Fruit fly (Drosophila melanogaster): Measurements from ENCODE around the gene CG10680.

Gene CG10680

DNA sequence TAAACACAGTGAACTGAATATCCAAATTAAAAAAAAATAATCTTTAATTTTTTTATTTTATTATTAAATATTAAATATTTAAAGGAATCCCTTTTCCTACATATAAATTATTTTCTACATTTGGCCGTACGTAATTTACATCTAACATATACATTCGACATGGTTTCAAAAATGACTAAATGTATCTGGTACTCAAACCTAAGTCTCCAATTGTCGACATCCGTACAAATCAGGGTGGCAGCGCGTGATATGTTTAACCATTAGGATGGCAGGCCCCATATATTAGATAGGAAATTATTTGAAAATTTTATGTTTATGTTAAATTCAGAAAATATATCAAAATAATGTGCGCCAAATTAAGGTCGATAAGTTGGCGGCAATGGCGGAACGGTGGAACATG is 48.7 kb upstream of the CG10680 start (continued):
- TF ChIP-seq CG2199 (GFP tag; IDR thresholded peaks at IDR 0.05): peak; percentile 85
- TF ChIP-seq inv (GFP tag; IDR thresholded peaks at IDR 0.05; ENCODE audit: partially characterized antibody): no peak; the same call in 1 of the 2 replicates
- no peak for TF ChIP-seq Rx (GFP tag; IDR thresholded peaks at IDR 0.05)
- no peak for TF ChIP-seq oc (tag; optimal IDR thresholded peaks at IDR 0.05)
- no peak for TF ChIP-seq Dll (GFP tag; IDR thresholded peaks at IDR 0.05; ENCODE audit: partially characterized antibody)
- no peak for TF ChIP-seq cwo (GFP tag; optimal IDR thresholded peaks at IDR 0.05)
- no peak for TF ChIP-seq ind (GFP tag; optimal IDR thresholded peaks at IDR 0.05)
- no peak for TF ChIP-seq hbn (GFP tag; IDR thresholded peaks at IDR 0.05; ENCODE audit: partially characterized antibody)
- TF ChIP-seq Elba2 (GFP tag; optimal IDR thresholded peaks at IDR 0.05): no peak
- peak; percentile 85 for TF ChIP-seq CTCF (GFP tag; optimal IDR thresholded peaks at IDR 0.05)
- TF ChIP-seq dmrt99B (tag; optimal IDR thresholded peaks at IDR 0.05): no peak
- TF ChIP-seq CG42726 (GFP tag; IDR thresholded peaks at IDR 0.05; ENCODE audit: partially characterized antibody): no peak
- TF ChIP-seq fd3F (GFP tag; optimal IDR thresholded peaks at IDR 0.05): no peak
- no peak for TF ChIP-seq CG4282 (GFP tag; optimal IDR thresholded peaks at IDR 0.05)
- no peak for TF ChIP-seq CG3995 (GFP tag; optimal IDR thresholded peaks at IDR 0.05)
- TF ChIP-seq MBD-R2 (GFP tag; IDR thresholded peaks at IDR 0.05): no peak
- TF ChIP-seq CG6683 (GFP tag; optimal IDR thresholded peaks at IDR 0.05): no peak
- 0 out of 2 replicates have a peak, but pooled peaks have one; percentile 29 for TF ChIP-seq E2f2 (GFP tag; IDR thresholded peaks at IDR 0.05)
- no peak for TF ChIP-seq ttk (GFP tag; IDR thresholded peaks at IDR 0.05)
- TF ChIP-seq trem (tag; optimal IDR thresholded peaks at IDR 0.05): peak; percentile 80
- TF ChIP-seq CG13287 (GFP tag; IDR thresholded peaks at IDR 0.05; ENCODE audit: partially characterized antibody): no peak; the same call in 1 of the 2 replicates
- TF ChIP-seq az2 (GFP tag; optimal IDR thresholded peaks at IDR 0.05): no peak
- TF ChIP-seq Oli (tag; optimal IDR thresholded peaks at IDR 0.05): no peak
- TF ChIP-seq CG4707 (GFP tag; optimal IDR thresholded peaks at IDR 0.05): no peak
- TF ChIP-seq Hmr (GFP tag; optimal IDR thresholded peaks at IDR 0.05): peak; percentile 24
- TF ChIP-seq sima (GFP tag; optimal IDR thresholded peaks at IDR 0.05): no peak
- no peak for TF ChIP-seq psq (GFP tag; optimal IDR thresholded peaks at IDR 0.05)
- TF ChIP-seq CG16863 (GFP tag; optimal IDR thresholded peaks at IDR 0.05): no peak
- no peak for TF ChIP-seq Nf-YA (GFP tag; IDR thresholded peaks at IDR 0.05)
- no peak for TF ChIP-seq tll (GFP tag; optimal IDR thresholded peaks at IDR 0.05)
- TF ChIP-seq Hr3 (GFP tag; optimal IDR thresholded peaks at IDR 0.05): no peak
- TF ChIP-seq CG11093 (GFP tag; IDR thresholded peaks at IDR 0.05): no peak
- TF ChIP-seq tio (GFP tag; optimal IDR thresholded peaks at IDR 0.05): no peak
- peak; percentile 7 for TF ChIP-seq CG12659 (GFP tag; optimal IDR thresholded peaks at IDR 0.05)
- TF ChIP-seq amos (GFP tag; IDR thresholded peaks at IDR 0.05; ENCODE audit: partially characterized antibody): peak; percentile 65
- TF ChIP-seq h (optimal IDR thresholded peaks at IDR 0.05): no peak
- TF ChIP-seq prd (optimal IDR thresholded peaks at IDR 0.05): peak in 1 of 2 experiments; percentile 55
- no peak for TF ChIP-seq prd (GFP tag; IDR thresholded peaks at IDR 0.05)
- TF ChIP-seq CG8290 (GFP tag; optimal IDR thresholded peaks at IDR 0.05): no peak
- TF ChIP-seq CG8290 (tag; optimal IDR thresholded peaks at IDR 0.05): no peak
- no peak for TF ChIP-seq CG1233 (GFP tag; optimal IDR thresholded peaks at IDR 0.05)
- no peak for TF ChIP-seq nerfin-2 (GFP tag; IDR thresholded peaks at IDR 0.05; ENCODE audit: partially characterized antibody)
- TF ChIP-seq CG14050 (GFP tag; IDR thresholded peaks at IDR 0.05): no peak
- no peak for TF ChIP-seq CG10431 (GFP tag; optimal IDR thresholded peaks at IDR 0.05)
- TF ChIP-seq Gug (GFP tag; IDR thresholded peaks at IDR 0.05): no peak
- TF ChIP-seq stwl (tag; optimal IDR thresholded peaks at IDR 0.05): peak; percentile 66
- no peak for TF ChIP-seq CG43689 (GFP tag; IDR thresholded peaks at IDR 0.05)
- no peak for TF ChIP-seq CG11560 (tag; IDR thresholded peaks at IDR 0.05)
- TF ChIP-seq pita (GFP tag; optimal IDR thresholded peaks at IDR 0.05): peak; percentile 68
- no peak for TF ChIP-seq CG8944 (GFP tag; optimal IDR thresholded peaks at IDR 0.05)
- TF ChIP-seq CG12942 (GFP tag; optimal IDR thresholded peaks at IDR 0.05): no peak
- TF ChIP-seq CG15514 (GFP tag; optimal IDR thresholded peaks at IDR 0.05): no peak

Data from whole organism, embryonic.